Worm (Caenorhabditis elegans) whole organism, young adult: ENCODE measurements around the gene athp-1.

ENCODE experiments used
- ama-1 ChIP-seq, 3 experiments: fragments of 150-350 bp in 1 of 3; sonication (generic microtip) in 2 of 3; optimal IDR thresholded peaks; 2 replicates each; lab custom pipeline; 2014 to 2018; ENCODE audit warnings: missing biosample characterization in 2 of 3, missing genetic modification characterization in 2 of 3, missing genetic modification reagents in 2 of 3
- aptf-3 ChIP-seq: fragments of 200-800 bp; sonication (Bioruptor generic); IDR thresholded peaks from 2 replicates; pipeline ENCODE4 v1.3.6; 2022; ENCODE audit warnings: missing genetic modification characterization, missing compliant biosample characterization
- ceh-27 ChIP-seq: fragments of 200-800 bp; sonication (Bioruptor generic); optimal IDR thresholded peaks from 2 replicates; lab custom pipeline; 2018; ENCODE audit warnings: mild to moderate bottlenecking, missing genetic modification characterization, moderate library complexity, missing compliant biosample characterization
- egrh-3 ChIP-seq: fragments of 200-800 bp; sonication (Bioruptor generic); IDR thresholded peaks from 2 replicates; pipeline ENCODE4 v1.3.6; 2022; ENCODE audit warnings: missing genetic modification reagents, missing genetic modification characterization, missing compliant biosample characterization
- mel-28 ChIP-seq: sonication (generic microtip); optimal IDR thresholded peaks from 2 replicates; lab custom pipeline; 2016; ENCODE audit warnings: borderline replicate concordance, mild to moderate bottlenecking, missing genetic modification characterization, missing compliant biosample characterization
- zfh-2 ChIP-seq: fragments of 200-800 bp; sonication (Bioruptor generic); conservative IDR thresholded peaks from 2 replicates; pipeline ENCODE4 v1.3.6; 2022; ENCODE audit warnings: missing genetic modification reagents, missing genetic modification characterization, missing compliant biosample characterization
- zim-3 ChIP-seq: sonication (generic microtip); optimal IDR thresholded peaks from 2 replicates; lab custom pipeline; 2017; ENCODE audit warnings: mild to moderate bottlenecking, missing genetic modification characterization, moderate library complexity, missing compliant biosample characterization
- ztf-28 ChIP-seq: fragments of 200-800 bp; sonication (Bioruptor generic); IDR thresholded peaks from 2 replicates; pipeline ENCODE4 v1.3.6; 2022; ENCODE audit warnings: missing genetic modification reagents, missing genetic modification characterization, missing compliant biosample characterization

The athp-1 gene

ce11 chrIII:10939184-10939583 lies 57.6 kb downstream of the athp-1 start:
- TF ChIP-seq zfh-2 (GFP tag; lab: Robert Waterston, UW) (peak; percentile 81), egrh-3 (GFP tag; lab: Robert Waterston, UW) (peak; percentile 59; the same call in 1 of the 2 replicates), ama-1 (optimal IDR thresholded peaks at IDR 0.05; lab: Kevin White, UChicago) (no peak), ama-1 (GFP tag; optimal IDR thresholded peaks at IDR 0.05; lab: Kevin White, UChicago) (no peak)

ce11 chrIII:10942905-10943304 lies 61.3 kb downstream of the athp-1 start:
- TF ChIP-seq ceh-27 (GFP tag; lab: Kevin White, UChicago), result no peak
- TF ChIP-seq zim-3 (tag; lab: Kevin White, UChicago), result no peak
- no peak for TF ChIP-seq zfh-2 (GFP tag; lab: Robert Waterston, UW)
- TF ChIP-seq mel-28 (tag; lab: Kevin White, UChicago), result no peak
- no peak for TF ChIP-seq aptf-3
- TF ChIP-seq ztf-28, result no peak
